Fruit fly (Drosophila melanogaster): ENCODE data around the gene CG42724.
A peak's percentile ranks its signal among the peaks of the same experiment; 100 is the strongest.

Gene CG42724

DNA sequence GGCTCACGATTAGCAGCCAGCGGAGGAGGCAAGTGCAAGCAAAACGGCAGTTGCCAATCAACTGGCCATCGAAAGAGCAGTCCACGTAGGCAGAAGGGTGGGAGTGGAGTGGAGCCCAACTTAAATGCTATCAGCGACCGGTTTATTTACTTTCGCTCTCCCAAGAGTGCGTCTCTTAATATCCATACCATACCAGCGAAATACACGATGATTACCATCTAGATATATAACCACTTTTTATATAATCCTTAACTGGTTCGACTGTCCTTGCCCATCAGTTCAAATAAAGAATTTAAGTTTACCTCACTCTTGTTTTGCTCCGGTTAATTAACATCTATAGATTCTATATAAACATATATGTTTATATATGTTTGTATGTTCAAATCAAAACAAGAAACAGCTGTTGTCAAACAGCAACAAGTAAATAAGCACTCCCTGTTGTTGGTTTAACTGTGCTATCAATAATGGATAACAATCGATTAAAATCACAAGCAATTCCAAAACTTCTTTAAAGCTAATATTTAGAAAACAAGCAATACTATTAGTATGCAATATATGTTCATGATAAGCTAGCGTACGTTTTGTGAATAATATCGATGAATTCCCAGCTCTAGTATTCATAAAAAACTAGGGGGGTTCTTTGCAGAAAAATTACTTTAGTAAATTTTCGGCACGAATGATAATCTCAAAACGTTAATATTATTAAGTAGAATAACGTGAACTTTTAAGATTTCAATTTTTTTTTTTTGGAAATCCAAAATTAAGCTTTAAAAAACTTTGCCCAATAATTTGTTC, 5.6 kb upstream of the CG42724 start (continued):
- TF ChIP-seq Trl (optimal IDR thresholded peaks at IDR 0.05) = no peak
- peak; percentile 57 for TF ChIP-seq Trl (GFP tag; optimal IDR thresholded peaks at IDR 0.05)
- TF ChIP-seq CHES-1-like (GFP tag; optimal IDR thresholded peaks at IDR 0.05) = peak; percentile 13
- peak; percentile 17 for TF ChIP-seq CG18476 (GFP tag; optimal IDR thresholded peaks at IDR 0.05)
- no peak for TF ChIP-seq CG12236 (GFP tag; optimal IDR thresholded peaks at IDR 0.05)
- no peak for TF ChIP-seq Usf (GFP tag; optimal IDR thresholded peaks at IDR 0.05)
- TF ChIP-seq CG14667 (GFP tag; IDR thresholded peaks at IDR 0.05) = no peak
- peak; percentile 22 for TF ChIP-seq gcm (GFP tag; optimal IDR thresholded peaks at IDR 0.05)
- peak; percentile 11 for TF ChIP-seq D19A (tag; optimal IDR thresholded peaks at IDR 0.05)
- TF ChIP-seq CG8388 (GFP tag; optimal IDR thresholded peaks at IDR 0.05) = peak; percentile 3
- TF ChIP-seq gro (GFP tag; optimal IDR thresholded peaks at IDR 0.05) = peak; percentile 62
- TF ChIP-seq Doc3 (GFP tag; IDR thresholded peaks at IDR 0.05; ENCODE audit: partially characterized antibody) = peak; percentile 26; the same call in 2 of the 3 replicates
- TF ChIP-seq ash1 (GFP tag; optimal IDR thresholded peaks at IDR 0.05) = no peak
- TF ChIP-seq fd96Cb (tag; optimal IDR thresholded peaks at IDR 0.05) = no peak
- peak; percentile 87 for TF ChIP-seq Med (GFP tag)
- no peak; the same call in 2 of the 3 replicates for TF ChIP-seq dysf (GFP tag; IDR thresholded peaks at IDR 0.05)
- TF ChIP-seq ranshi (GFP tag; IDR thresholded peaks at IDR 0.05) = no peak; the same call in 1 of the 2 replicates
- no peak for TF ChIP-seq sr (GFP tag; IDR thresholded peaks at IDR 0.05)
- no peak; the same call in 1 of the 2 replicates for TF ChIP-seq HLH3B (GFP tag; IDR thresholded peaks at IDR 0.05)
- no peak for TF ChIP-seq ham (GFP tag; IDR thresholded peaks at IDR 0.05)
- 0 out of 2 replicates have a peak, but pooled peaks have one; percentile 4 for TF ChIP-seq CG31224 (GFP tag; IDR thresholded peaks at IDR 0.05)
- TF ChIP-seq CG1832 (GFP tag; optimal IDR thresholded peaks at IDR 0.05) = no peak
- peak; percentile 89 for TF ChIP-seq fd3F (GFP tag; optimal IDR thresholded peaks at IDR 0.05)
- TF ChIP-seq CG10431 (GFP tag; optimal IDR thresholded peaks at IDR 0.05) = no peak
- 0 out of 2 replicates have a peak, but pooled peaks have one; percentile 7 for TF ChIP-seq sim (GFP tag; IDR thresholded peaks at IDR 0.05)
- peak; percentile 19; the same call in 1 of the 2 replicates for TF ChIP-seq Taf1 (GFP tag; IDR thresholded peaks at IDR 0.05)
- TF ChIP-seq cad (GFP tag; optimal IDR thresholded peaks at IDR 0.05) = no peak
- peak; percentile 35 for TF ChIP-seq her (GFP tag; optimal IDR thresholded peaks at IDR 0.05)
- TF ChIP-seq NfI (GFP tag; optimal IDR thresholded peaks at IDR 0.05) = peak; percentile 10
- peak; percentile 22 for TF ChIP-seq CG5245 (GFP tag; optimal IDR thresholded peaks at IDR 0.05)
- TF ChIP-seq NC2α (GFP tag; optimal IDR thresholded peaks at IDR 0.05) = no peak
- peak; percentile 56 for TF ChIP-seq CG3838 (GFP tag; optimal IDR thresholded peaks at IDR 0.05)
- TF ChIP-seq B-H1 (GFP tag; IDR thresholded peaks at IDR 0.05) = no peak; the same call in 2 of the 3 replicates
- no peak for TF ChIP-seq pita (GFP tag; optimal IDR thresholded peaks at IDR 0.05)
- no peak for TF ChIP-seq Poxn (GFP tag; IDR thresholded peaks at IDR 0.05)
- peak; percentile 35 for TF ChIP-seq pho (GFP tag; optimal IDR thresholded peaks at IDR 0.05)
- TF ChIP-seq Bdp1 (GFP tag; optimal IDR thresholded peaks at IDR 0.05) = peak; percentile 1
- peak; percentile 67 for TF ChIP-seq CG15011 (GFP tag; optimal IDR thresholded peaks at IDR 0.05)
- peak; percentile 14 for TF ChIP-seq fd64A (GFP tag; optimal IDR thresholded peaks at IDR 0.05)
- peak; percentile 22 for TF ChIP-seq kay (GFP tag; optimal IDR thresholded peaks at IDR 0.05)
- TF ChIP-seq otp (GFP tag; IDR thresholded peaks at IDR 0.05) = no peak; the same call in 2 of the 3 replicates
- TF ChIP-seq CG10366 (GFP tag; IDR thresholded peaks at IDR 0.05) = 0 out of 2 replicates have a peak, but pooled peaks have one; percentile 13
- TF ChIP-seq Gug (GFP tag; IDR thresholded peaks at IDR 0.05) = no peak
- no peak for TF ChIP-seq dmrt99B (tag; optimal IDR thresholded peaks at IDR 0.05)
- TF ChIP-seq Tbp (GFP tag; optimal IDR thresholded peaks at IDR 0.05) = no peak
- TF ChIP-seq CG3847 (GFP tag; IDR thresholded peaks at IDR 0.05) = peak; percentile 8; the same call in 1 of the 2 replicates
- TF ChIP-seq en (GFP tag; optimal IDR thresholded peaks at IDR 0.05) = no peak
- no peak for TF ChIP-seq ftz-f1 (GFP tag; optimal IDR thresholded peaks at IDR 0.05)
- TF ChIP-seq caup (GFP tag; optimal IDR thresholded peaks at IDR 0.05; ENCODE audit: severe bottlenecking) = peak; percentile 86
- TF ChIP-seq CG6175 (GFP tag; IDR thresholded peaks at IDR 0.05) = no peak
